Worm (Caenorhabditis elegans) whole organism, L3 larva: ENCODE results near the gene dpy-19.

Source experiments
- R02D3.7 ChIP-seq: fragments of 150-350 bp; optimal IDR thresholded peaks from 2 replicates; lab custom pipeline; 2014; ENCODE audit warnings: missing biosample characterization, missing genetic modification characterization
- ZK546.5 ChIP-seq: sonication (generic microtip); optimal IDR thresholded peaks from 2 replicates; lab custom pipeline; 2017; ENCODE audit warnings: missing biosample characterization, missing genetic modification characterization
- aly-2 ChIP-seq: fragments of 150-350 bp; optimal IDR thresholded peaks from 2 replicates; lab custom pipeline; 2014; ENCODE audit warnings: missing biosample characterization, missing genetic modification characterization
- ceh-16 ChIP-seq: sonication (generic microtip); optimal IDR thresholded peaks from 2 replicates; lab custom pipeline; 2017; ENCODE audit warnings: missing biosample characterization, missing genetic modification characterization
- ceh-82 ChIP-seq: fragments of 150-350 bp; optimal IDR thresholded peaks from 2 replicates; lab custom pipeline; 2014; ENCODE audit warnings: missing biosample characterization, missing genetic modification characterization
- daf-12 ChIP-seq: fragments of 150-350 bp; optimal IDR thresholded peaks from 2 replicates; lab custom pipeline; 2014; ENCODE audit warnings: missing biosample characterization, missing genetic modification reagents, missing genetic modification characterization
- egl-5 ChIP-seq: fragments of 150-350 bp; optimal IDR thresholded peaks from 2 replicates; lab custom pipeline; 2017; ENCODE audit warnings: missing biosample characterization, missing genetic modification reagents, missing genetic modification characterization, inconsistent platforms
- elt-1 ChIP-seq: fragments of 150-350 bp; optimal IDR thresholded peaks from 2 replicates; lab custom pipeline; 2014; ENCODE audit warnings: missing biosample characterization, missing genetic modification characterization
- elt-2 ChIP-seq: sonication (generic microtip); optimal IDR thresholded peaks from 2 replicates; lab custom pipeline; 2016; ENCODE audit warnings: missing genetic modification reagents, mild to moderate bottlenecking, missing genetic modification characterization, missing compliant biosample characterization
- elt-3 ChIP-seq, 3 experiments: fragments of 150-350 bp in 1 of 3; sonication (generic microtip) in 2 of 3; optimal IDR thresholded peaks; 2 replicates in 2 of 3; 4 replicates in 1 of 3; lab custom pipeline; 2014 to 2017; ENCODE audit warnings: missing biosample characterization in 3 of 3, missing genetic modification characterization in 3 of 3
- fkh-10 ChIP-seq: sonication (generic microtip); optimal IDR thresholded peaks from 2 replicates; lab custom pipeline; 2017; ENCODE audit warnings: missing biosample characterization, missing genetic modification reagents, missing genetic modification characterization
- fkh-2 ChIP-seq: fragments of 150-350 bp; optimal IDR thresholded peaks from 2 replicates; lab custom pipeline; 2014; ENCODE audit warnings: missing biosample characterization, missing genetic modification reagents, missing genetic modification characterization
- fos-1 ChIP-seq: fragments of 150-350 bp; optimal IDR thresholded peaks from 2 replicates; lab custom pipeline; 2014; ENCODE audit warnings: missing biosample characterization, missing genetic modification characterization
- hmg-11 ChIP-seq: sonication (generic microtip); optimal IDR thresholded peaks from 2 replicates; lab custom pipeline; 2016; ENCODE audit warnings: missing genetic modification characterization, missing compliant biosample characterization
- jun-1 ChIP-seq: fragments of 150-350 bp; optimal IDR thresholded peaks from 2 replicates; lab custom pipeline; 2014; ENCODE audit warnings: missing biosample characterization, missing genetic modification reagents, missing genetic modification characterization
- lin-15B ChIP-seq: fragments of 150-350 bp; optimal IDR thresholded peaks from 2 replicates; lab custom pipeline; 2014; ENCODE audit warnings: missing biosample characterization, missing genetic modification characterization
- lin-39 ChIP-seq: fragments of 150-350 bp; optimal IDR thresholded peaks from 2 replicates; lab custom pipeline; 2018; ENCODE audit warnings: missing biosample characterization, missing genetic modification reagents, missing genetic modification characterization
- lsy-12 ChIP-seq: sonication (generic microtip); optimal IDR thresholded peaks from 2 replicates; lab custom pipeline; 2016; ENCODE audit warnings: mild to moderate bottlenecking, missing genetic modification characterization, missing compliant biosample characterization
- mdl-1 ChIP-seq: fragments of 150-350 bp; optimal IDR thresholded peaks from 2 replicates; lab custom pipeline; 2014; ENCODE audit warnings: missing biosample characterization, missing genetic modification characterization
- nhr-11 ChIP-seq: fragments of 150-350 bp; optimal IDR thresholded peaks from 2 replicates; lab custom pipeline; 2014; ENCODE audit warnings: missing biosample characterization, missing genetic modification characterization
- nhr-12 ChIP-seq: fragments of 150-350 bp; optimal IDR thresholded peaks from 2 replicates; lab custom pipeline; 2014; ENCODE audit warnings: missing biosample characterization, missing genetic modification characterization
- nhr-23 ChIP-seq: fragments of 150-350 bp; optimal IDR thresholded peaks from 2 replicates; lab custom pipeline; 2014; ENCODE audit warnings: missing biosample characterization, missing genetic modification reagents, missing genetic modification characterization
- nhr-237 ChIP-seq: fragments of 150-350 bp; optimal IDR thresholded peaks from 2 replicates; lab custom pipeline; 2014; ENCODE audit warnings: missing biosample characterization, missing genetic modification characterization
- nhr-25 ChIP-seq: sonication (generic microtip); optimal IDR thresholded peaks from 2 replicates; lab custom pipeline; 2017; ENCODE audit warnings: missing biosample characterization, missing genetic modification characterization
- nhr-43 ChIP-seq: sonication (generic microtip); optimal IDR thresholded peaks from 2 replicates; lab custom pipeline; 2016; ENCODE audit warnings: mild to moderate bottlenecking, missing genetic modification characterization, missing compliant biosample characterization; ENCODE audit not compliant: poor library complexity, severe bottlenecking
- nhr-76 ChIP-seq: fragments of 150-350 bp; sonication (generic microtip); optimal IDR thresholded peaks from 5 replicates; lab custom pipeline; 2014; ENCODE audit warnings: missing biosample characterization, missing genetic modification characterization
- pha-4 ChIP-seq: fragments of 150-350 bp; optimal IDR thresholded peaks from 2 replicates; lab custom pipeline; 2014; ENCODE audit warnings: missing biosample characterization, missing genetic modification reagents, missing genetic modification characterization
- pqm-1 ChIP-seq: fragments of 150-350 bp; optimal IDR thresholded peaks from 2 replicates; lab custom pipeline; 2017; ENCODE audit warnings: missing biosample characterization, missing genetic modification characterization, inconsistent platforms
- sea-2 ChIP-seq: fragments of 150-350 bp; sonication (generic microtip); optimal IDR thresholded peaks from 4 replicates; lab custom pipeline; 2014; ENCODE audit warnings: missing biosample characterization, missing genetic modification reagents, missing genetic modification characterization
- skn-1 ChIP-seq: fragments of 150-350 bp; optimal IDR thresholded peaks from 2 replicates; lab custom pipeline; 2014; ENCODE audit warnings: missing biosample characterization, missing genetic modification characterization
- snpc-4 ChIP-seq: fragments of 150-350 bp; optimal IDR thresholded peaks from 2 replicates; lab custom pipeline; 2014; ENCODE audit warnings: missing biosample characterization, missing genetic modification characterization
- tbx-2 ChIP-seq: sonication (generic microtip); optimal IDR thresholded peaks from 2 replicates; lab custom pipeline; 2016; ENCODE audit warnings: mild to moderate bottlenecking, missing genetic modification characterization, missing compliant biosample characterization
- unc-62 ChIP-seq: fragments of 150-350 bp; sonication (generic microtip); optimal IDR thresholded peaks from 4 replicates; lab custom pipeline; 2014; ENCODE audit warnings: missing biosample characterization, missing genetic modification reagents, missing genetic modification characterization
- ztf-4 ChIP-seq: fragments of 150-350 bp; optimal IDR thresholded peaks from 2 replicates; lab custom pipeline; 2014; ENCODE audit warnings: missing biosample characterization, missing genetic modification characterization

dpy-19 gene

ce11 chrIII:8667382-8667781 is at the start of gene dpy-19:
Gene dpy-19 (minus strand): TSS chrIII:8667482.
- TF ChIP-seq nhr-11 (no peak), egl-5 (tag; lab: Kevin White, UChicago) (no peak), aly-2 (tag; lab: Kevin White, UChicago) (no peak), pqm-1 (tag; lab: Kevin White, UChicago) (no peak), elt-2 (no peak), ztf-4 (tag; lab: Kevin White, UChicago) (no peak), pha-4 (tag; lab: Kevin White, UChicago) (no peak), snpc-4 (tag; lab: Kevin White, UChicago) (no peak), lin-39 (tag; lab: Kevin White, UChicago) (no peak), nhr-12 (tag; lab: Kevin White, UChicago) (no peak), nhr-237 (tag; lab: Kevin White, UChicago) (no peak), jun-1 (tag; lab: Kevin White, UChicago) (no peak), fkh-10 (GFP tag; lab: Kevin White, UChicago) (no peak)

- no peak for TF ChIP-seq elt-3 (tag; optimal IDR thresholded peaks at IDR 0.05; lab: Kevin White, UChicago)
- no peak for TF ChIP-seq hmg-11 (tag; lab: Kevin White, UChicago)
- no peak for TF ChIP-seq nhr-23 (tag; lab: Kevin White, UChicago)
- no peak for TF ChIP-seq aly-2 (tag; lab: Kevin White, UChicago)
- no peak for TF ChIP-seq daf-12 (tag; lab: Kevin White, UChicago)
- no peak for TF ChIP-seq R02D3.7
- no peak for TF ChIP-seq ZK546.5 (tag; lab: Kevin White, UChicago)
- no peak for TF ChIP-seq pha-4 (tag; lab: Kevin White, UChicago)
- no peak for TF ChIP-seq nhr-11
- no peak for TF ChIP-seq nhr-76 (tag; lab: Kevin White, UChicago)
- TF ChIP-seq fkh-10 (GFP tag; lab: Kevin White, UChicago), result no peak
- no peak for TF ChIP-seq lsy-12 (tag; lab: Kevin White, UChicago)
- TF ChIP-seq ztf-4 (tag; lab: Kevin White, UChicago), result no peak
- TF ChIP-seq fkh-2, result no peak
- TF ChIP-seq skn-1 (tag; lab: Kevin White, UChicago), result no peak
- no peak for TF ChIP-seq tbx-2 (tag; lab: Kevin White, UChicago)
These were observed 48.8 kb upstream of the dpy-19 start, which contains the start of gene B0303.14 for ce11 chrIII:8716084-8716483. Gene B0303.14 (minus strand): TSS chrIII:8716184.

- no peak for TF ChIP-seq nhr-11
- no peak for TF ChIP-seq egl-5 (tag; lab: Kevin White, UChicago)
- TF ChIP-seq, all 47 proteins: peak for 0
These were observed 45.7 kb upstream of the dpy-19 start for ce11 chrIII:8712968-8713367.

- TF ChIP-seq ceh-16, result no peak
- no peak for TF ChIP-seq fos-1 (tag; lab: Kevin White, UChicago)
- TF ChIP-seq snpc-4 (tag; lab: Kevin White, UChicago), result no peak
- no peak for TF ChIP-seq egl-5 (tag; lab: Kevin White, UChicago)
- TF ChIP-seq jun-1 (tag; lab: Kevin White, UChicago), result no peak
- no peak for TF ChIP-seq nhr-25
- TF ChIP-seq elt-1, result no peak
- TF ChIP-seq sea-2 (GFP tag; lab: Kevin White, UChicago), result no peak
- no peak for TF ChIP-seq nhr-43
- no peak for TF ChIP-seq ceh-82 (tag; lab: Kevin White, UChicago)
- TF ChIP-seq mdl-1, result no peak
These were observed 43.0 kb upstream of the dpy-19 start, which contains the start of gene B0303.11 for ce11 chrIII:8710310-8710709. Gene B0303.11 (minus strand): TSS chrIII:8710410.

ce11 chrIII:8709735-8710134 is 42.5 kb upstream of the dpy-19 start:
- no peak for TF ChIP-seq unc-62 (GFP tag; lab: Kevin White, UChicago)
- no peak for TF ChIP-seq fkh-2
- TF ChIP-seq nhr-43, result peak; percentile 15
- TF ChIP-seq skn-1 (tag; lab: Kevin White, UChicago), result no peak
- no peak for TF ChIP-seq hmg-11 (tag; lab: Kevin White, UChicago)

ce11 chrIII:8704765-8705164 is 37.5 kb upstream of the dpy-19 start, which contains the start of gene B0303.16:
Gene B0303.16 (plus strand): TSS chrIII:8705065.
- TF ChIP-seq lsy-12 (tag; lab: Kevin White, UChicago), result no peak
- no peak for TF ChIP-seq pqm-1 (tag; lab: Kevin White, UChicago)
- TF ChIP-seq lin-15B, result no peak
- no peak for TF ChIP-seq aly-2 (tag; lab: Kevin White, UChicago)
- no peak for TF ChIP-seq ceh-16
- no peak for TF ChIP-seq nhr-11
- TF ChIP-seq pha-4 (tag; lab: Kevin White, UChicago), result no peak
- no peak for TF ChIP-seq mdl-1
- no peak for TF ChIP-seq lin-39 (tag; lab: Kevin White, UChicago)
- no peak for TF ChIP-seq unc-62 (GFP tag; lab: Kevin White, UChicago)
- TF ChIP-seq nhr-23 (tag; lab: Kevin White, UChicago), result no peak
- TF ChIP-seq fos-1 (tag; lab: Kevin White, UChicago), result no peak
